Worm (Caenorhabditis elegans) whole organism, late embryonic: ENCODE measurements around the gene C31H2.14.

Experiments used
- madf-2 ChIP-seq: sonication (generic microtip); optimal IDR thresholded peaks from 2 replicates; lab custom pipeline; 2017; ENCODE audit warnings: missing genetic modification characterization, missing compliant biosample characterization
- unc-55 ChIP-seq: sonication (generic microtip); optimal IDR thresholded peaks from 2 replicates; lab custom pipeline; 2017; ENCODE audit warnings: missing biosample characterization, missing genetic modification reagents, missing genetic modification characterization

ce11 chrX:5147918-5148317, at the start of gene C31H2.14:
- TF ChIP-seq unc-55 (GFP tag; lab: Kevin White, UChicago) (no peak), madf-2 (tag; lab: Kevin White, UChicago) (no peak)
